Fruit fly (Drosophila melanogaster) whole organism, embryonic: ENCODE data around the gene CG6330.

Experiments
- CG3847 ChIP-seq: fragments of 200-800 bp; sonication (Bioruptor generic); IDR thresholded peaks from 2 replicates; pipeline ENCODE4 v1.3.6; 2022; ENCODE audit warnings: missing biosample characterization, missing genetic modification characterization
- Dfd ChIP-seq, 2 experiments: fragments of >200 bp; optimal IDR thresholded peaks; 2 replicates each; lab custom pipeline; 2017; ENCODE audit warnings: missing biosample characterization in 2 of 2, missing genetic modification characterization in 2 of 2
- Dll ChIP-seq: fragments of 200-800 bp; sonication (Bioruptor generic); IDR thresholded peaks from 4 replicates; pipeline ENCODE4 v1.3.6; 2022; ENCODE audit warnings: missing biosample characterization, missing genetic modification characterization; ENCODE audit not compliant: partially characterized antibody
- Mes4 ChIP-seq: fragments of 200-800 bp; sonication (Bioruptor generic); optimal IDR thresholded peaks from 2 replicates; lab custom pipeline; 2016; ENCODE audit warnings: missing biosample characterization, missing genetic modification characterization
- Nf-YA ChIP-seq: fragments of 200-800 bp; sonication (Bioruptor generic); IDR thresholded peaks from 2 replicates; pipeline ENCODE4 v1.3.6; 2022; ENCODE audit warnings: missing biosample characterization, missing genetic modification characterization
- dpn ChIP-seq, 2 experiments: fragments of 200-800 bp; sonication (Bioruptor generic); optimal IDR thresholded peaks; 3 replicates each; lab custom pipeline; 2016; ENCODE audit warnings: missing biosample characterization in 2 of 2, missing genetic modification characterization in 2 of 2
- peb ChIP-seq: fragments of 200-800 bp; sonication (Bioruptor generic); IDR thresholded peaks from 2 replicates; pipeline ENCODE4 v1.3.6; 2022; ENCODE audit warnings: missing biosample characterization, missing genetic modification characterization

- no peak for TF ChIP-seq peb (GFP tag; lab: Robert Waterston, UW)
- TF ChIP-seq CG3847 (GFP tag; lab: Robert Waterston, UW) = no peak
- no peak for TF ChIP-seq Dfd (GFP tag; optimal IDR thresholded peaks at IDR 0.05; lab: Kevin White, UChicago)
- no peak for TF ChIP-seq dpn (GFP tag; optimal IDR thresholded peaks at IDR 0.05; lab: Kevin White, UChicago)
- no peak for TF ChIP-seq Mes4 (GFP tag; lab: Kevin White, UChicago)
- TF ChIP-seq Nf-YA = no peak
- TF ChIP-seq Dll (GFP tag; lab: Robert Waterston, UW) = no peak
Measured at dm6 chr3R:26936501-26936900, 21.8 kb downstream of the CG6330 start.
